Fruit fly (Drosophila melanogaster) whole organism, embryonic: ENCODE results near the gene Ugt316A1.
A peak's percentile ranks its signal among the peaks of the same experiment; 100 is the strongest.

Experiments used
- Awh ChIP-seq: fragments of 200-800 bp; sonication (Bioruptor generic); IDR thresholded peaks from 2 replicates; pipeline ENCODE4, ENCODE4 v1.3.6; 2022; ENCODE audit warnings: missing biosample characterization, missing genetic modification characterization
- B-H1 ChIP-seq: fragments of 200-800 bp; sonication (Bioruptor generic); IDR thresholded peaks from 3 replicates; pipeline ENCODE4 v1.3.6; 2022; ENCODE audit warnings: missing biosample characterization, missing genetic modification characterization
- BEAF-32 ChIP-seq: fragments of 200-800 bp; sonication (Bioruptor generic); optimal IDR thresholded peaks from 3 replicates; lab custom pipeline; 2017; ENCODE audit warnings: missing biosample characterization, missing genetic modification characterization, mild to moderate bottlenecking, moderate library complexity, missing genetic modification reagents
- CG10543 ChIP-seq: fragments of 200-800 bp; sonication (Bioruptor generic); optimal IDR thresholded peaks from 3 replicates; lab custom pipeline; 2017; ENCODE audit warnings: missing biosample characterization, mild to moderate bottlenecking, missing genetic modification characterization, moderate library complexity
- CG12104 ChIP-seq: fragments of 200-800 bp; sonication (Bioruptor generic); optimal IDR thresholded peaks from 3 replicates; lab custom pipeline; 2016; ENCODE audit warnings: missing biosample characterization, missing genetic modification characterization
- CG12744 ChIP-seq: fragments of 200-800 bp; sonication (Bioruptor generic); optimal IDR thresholded peaks from 2 replicates; lab custom pipeline; 2016; ENCODE audit warnings: missing biosample characterization, missing genetic modification characterization
- CG14050 ChIP-seq: fragments of 200-800 bp; sonication (Bioruptor generic); IDR thresholded peaks from 3 replicates; pipeline ENCODE4 v1.3.6; 2022; ENCODE audit warnings: missing biosample characterization, missing genetic modification characterization
- CG30403 ChIP-seq: fragments of 200-800 bp; sonication (Bioruptor generic); optimal IDR thresholded peaks from 3 replicates; lab custom pipeline; 2016; ENCODE audit warnings: missing biosample characterization, missing genetic modification characterization
- CG34376 ChIP-seq: fragments of 200-800 bp; sonication (Bioruptor generic); optimal IDR thresholded peaks from 2 replicates; lab custom pipeline; 2018; ENCODE audit warnings: missing biosample characterization, mild to moderate bottlenecking, missing genetic modification characterization
- CG3995 ChIP-seq: fragments of 200-800 bp; sonication (Bioruptor generic); optimal IDR thresholded peaks from 3 replicates; lab custom pipeline; 2016; ENCODE audit warnings: missing biosample characterization, missing genetic modification characterization
- CG4360 ChIP-seq: fragments of 200-800 bp; sonication (Bioruptor generic); IDR thresholded peaks from 2 replicates; pipeline ENCODE4 v1.3.6; 2022; ENCODE audit warnings: missing biosample characterization, missing genetic modification characterization
- CG4854 ChIP-seq: fragments of 200-800 bp; sonication (Bioruptor generic); optimal IDR thresholded peaks from 2 replicates; lab custom pipeline; 2016; ENCODE audit warnings: missing biosample characterization, missing genetic modification characterization, inconsistent platforms
- CG7372 ChIP-seq: fragments of 200-800 bp; sonication (Bioruptor generic); IDR thresholded peaks from 2 replicates; pipeline ENCODE4 v1.3.6; 2022; ENCODE audit warnings: missing biosample characterization, missing genetic modification characterization
- CG7839 ChIP-seq: fragments of 200-800 bp; sonication (Bioruptor generic); optimal IDR thresholded peaks from 3 replicates; lab custom pipeline; 2018; ENCODE audit warnings: missing biosample characterization, mild to moderate bottlenecking, missing genetic modification characterization, moderate library complexity
- CG7987 ChIP-seq: fragments of 200-800 bp; sonication (Bioruptor generic); optimal IDR thresholded peaks from 2 replicates; lab custom pipeline; 2018; ENCODE audit warnings: missing biosample characterization, mild to moderate bottlenecking, missing genetic modification characterization, moderate library complexity
- CG8359 ChIP-seq: fragments of 200-800 bp; sonication (Bioruptor generic); optimal IDR thresholded peaks from 2 replicates; lab custom pipeline; 2017; ENCODE audit warnings: missing biosample characterization, mild to moderate bottlenecking, missing genetic modification characterization, borderline replicate concordance
- CG8924 ChIP-seq: fragments of 200-800 bp; optimal IDR thresholded peaks from 3 replicates; lab custom pipeline; 2019; ENCODE audit warnings: missing biosample characterization, mild to moderate bottlenecking, missing genetic modification characterization, moderate library complexity
- Doc3 ChIP-seq: fragments of 200-800 bp; sonication (Bioruptor generic); IDR thresholded peaks from 3 replicates; pipeline ENCODE4 v1.3.6; 2022; ENCODE audit warnings: missing biosample characterization, missing genetic modification characterization; ENCODE audit not compliant: partially characterized antibody
- Dp ChIP-seq: fragments of 200-800 bp; sonication (Bioruptor generic); optimal IDR thresholded peaks from 2 replicates; lab custom pipeline; 2018; ENCODE audit warnings: missing biosample characterization, mild to moderate bottlenecking, missing genetic modification characterization, moderate library complexity
- GATAe ChIP-seq: fragments of 200-800 bp; sonication (Bioruptor generic); conservative IDR thresholded peaks from 2 replicates; pipeline ENCODE4 v1.3.6; 2022; ENCODE audit warnings: missing biosample characterization, missing genetic modification characterization
- Hr51 ChIP-seq, 2 experiments: fragments of 200-800 bp; sonication (Bioruptor generic); optimal IDR thresholded peaks; 2 replicates in 1 of 2; 3 replicates in 1 of 2; lab custom pipeline; 2016 to 2018; ENCODE audit warnings: missing biosample characterization in 2 of 2, missing genetic modification characterization in 2 of 2, mild to moderate bottlenecking in 1 of 2, moderate library complexity in 1 of 2
- Med ChIP-seq: fragments of 200-800 bp; sonication (Bioruptor generic); peaks from one replicate; lab custom pipeline; 2016; ENCODE audit warnings: missing biosample characterization, missing genetic modification characterization, mild to moderate bottlenecking, inconsistent platforms, moderate library complexity
- Nf-YA ChIP-seq: fragments of 200-800 bp; sonication (Bioruptor generic); IDR thresholded peaks from 2 replicates; pipeline ENCODE4 v1.3.6; 2022; ENCODE audit warnings: missing biosample characterization, missing genetic modification characterization
- Poxn ChIP-seq: fragments of 200-800 bp; sonication (Bioruptor generic); IDR thresholded peaks from 2 replicates; pipeline ENCODE4 v1.3.6; 2022; ENCODE audit warnings: missing biosample characterization, missing genetic modification characterization
- Six4 ChIP-seq: fragments of 200-800 bp; sonication (Bioruptor generic); optimal IDR thresholded peaks from 2 replicates; lab custom pipeline; 2016; ENCODE audit warnings: missing biosample characterization, missing genetic modification characterization
- Taf1 ChIP-seq: fragments of 200-800 bp; sonication (Bioruptor generic); IDR thresholded peaks from 2 replicates; pipeline ENCODE4 v1.3.6; 2022; ENCODE audit warnings: missing biosample characterization, missing genetic modification characterization
- abd-A ChIP-seq: fragments of 200-800 bp; sonication (Bioruptor generic); optimal IDR thresholded peaks from 3 replicates; lab custom pipeline; 2019; ENCODE audit warnings: missing biosample characterization, mild to moderate bottlenecking, missing genetic modification characterization, moderate library complexity
- bigmax ChIP-seq: fragments of 200-800 bp; sonication (Bioruptor generic); optimal IDR thresholded peaks from 2 replicates; lab custom pipeline; 2018; ENCODE audit warnings: missing biosample characterization, mild to moderate bottlenecking, missing genetic modification characterization
- bsh ChIP-seq, 2 experiments: fragments of 200-800 bp; sonication (Bioruptor generic); optimal IDR thresholded peaks; 2 replicates each; lab custom pipeline; 2017 to 2018; ENCODE audit warnings: mild to moderate bottlenecking in 2 of 2, missing biosample characterization in 2 of 2, missing genetic modification characterization in 2 of 2, moderate library complexity in 1 of 2
- cg ChIP-seq: fragments of 200-800 bp; sonication (Bioruptor generic); optimal IDR thresholded peaks from 3 replicates; lab custom pipeline; 2019; ENCODE audit warnings: missing biosample characterization, mild to moderate bottlenecking, missing genetic modification characterization, moderate library complexity
- crol ChIP-seq: fragments of 200-800 bp; sonication (Bioruptor generic); IDR thresholded peaks from 2 replicates; pipeline ENCODE4 v1.3.6; 2022; ENCODE audit warnings: missing biosample characterization, missing genetic modification characterization
- cwo ChIP-seq: fragments of 200-800 bp; sonication (Bioruptor generic); optimal IDR thresholded peaks from 3 replicates; lab custom pipeline; 2017; ENCODE audit warnings: missing biosample characterization, missing genetic modification characterization, mild to moderate bottlenecking, moderate library complexity, missing genetic modification reagents
- disco-r ChIP-seq: fragments of 200-800 bp; sonication (Bioruptor generic); optimal IDR thresholded peaks from 2 replicates; lab custom pipeline; 2016; ENCODE audit warnings: missing biosample characterization, missing genetic modification characterization
- dmrt99B ChIP-seq: fragments of 200-800 bp; sonication (Bioruptor generic); optimal IDR thresholded peaks from 2 replicates; lab custom pipeline; 2018; ENCODE audit warnings: missing biosample characterization, mild to moderate bottlenecking, missing genetic modification characterization, moderate library complexity
- gsb-n ChIP-seq: fragments of 200-800 bp; sonication (Bioruptor generic); optimal IDR thresholded peaks from 3 replicates; lab custom pipeline; 2018; ENCODE audit warnings: missing biosample characterization, mild to moderate bottlenecking, missing genetic modification characterization
- hbn ChIP-seq: fragments of 200-800 bp; sonication (Bioruptor generic); IDR thresholded peaks from 2 replicates; pipeline ENCODE4 v1.3.6; 2022; ENCODE audit warnings: missing biosample characterization, missing genetic modification characterization; ENCODE audit not compliant: partially characterized antibody
- jumu ChIP-seq: fragments of 200-800 bp; sonication (Bioruptor generic); optimal IDR thresholded peaks from 3 replicates; lab custom pipeline; 2016; ENCODE audit warnings: missing biosample characterization, missing genetic modification characterization
- ken ChIP-seq: fragments of 200-800 bp; sonication (Bioruptor generic); IDR thresholded peaks from 3 replicates; pipeline ENCODE4 v1.3.6; 2022; ENCODE audit warnings: missing biosample characterization, missing genetic modification characterization
- kni ChIP-seq: fragments of 200-800 bp; sonication (Bioruptor generic); optimal IDR thresholded peaks from 3 replicates; lab custom pipeline; 2017; ENCODE audit warnings: mild to moderate bottlenecking, missing biosample characterization, missing genetic modification reagents, missing genetic modification characterization
- mirr ChIP-seq: fragments of 200-800 bp; sonication (Bioruptor generic); optimal IDR thresholded peaks from 3 replicates; lab custom pipeline; 2018; ENCODE audit warnings: missing biosample characterization, mild to moderate bottlenecking, missing genetic modification characterization
- otp ChIP-seq: fragments of 200-800 bp; sonication (Bioruptor generic); IDR thresholded peaks from 3 replicates; pipeline ENCODE4, ENCODE4 v1.3.6; 2022; ENCODE audit warnings: missing biosample characterization, missing genetic modification characterization
- pzg ChIP-seq: fragments of 200-800 bp; sonication (Bioruptor generic); optimal IDR thresholded peaks from 3 replicates; lab custom pipeline; 2018; ENCODE audit warnings: missing biosample characterization, mild to moderate bottlenecking, missing genetic modification characterization, moderate library complexity
- rib ChIP-seq: fragments of 200-800 bp; sonication (Bioruptor generic); IDR thresholded peaks from 2 replicates; pipeline ENCODE4 v1.3.6; 2022; ENCODE audit warnings: missing biosample characterization, missing genetic modification characterization
- sr ChIP-seq: fragments of 200-800 bp; sonication (Bioruptor generic); IDR thresholded peaks from 3 replicates; pipeline ENCODE4 v1.3.6; 2022; ENCODE audit warnings: missing biosample characterization, missing genetic modification characterization
- sug ChIP-seq: fragments of 200-800 bp; optimal IDR thresholded peaks from 2 replicates; lab custom pipeline; 2019; ENCODE audit warnings: missing biosample characterization, mild to moderate bottlenecking, missing genetic modification characterization, moderate library complexity
- wor ChIP-seq: fragments of 200-800 bp; sonication (Bioruptor generic); IDR thresholded peaks from 2 replicates; pipeline ENCODE4 v1.3.6; 2022; ENCODE audit warnings: missing biosample characterization, missing genetic modification characterization
- zen ChIP-seq: fragments of 200-800 bp; sonication (Bioruptor generic); optimal IDR thresholded peaks from 3 replicates; lab custom pipeline; 2018; ENCODE audit warnings: missing biosample characterization, mild to moderate bottlenecking, missing genetic modification characterization, moderate library complexity
- zfh1 ChIP-seq: fragments of 200-800 bp; sonication (Bioruptor generic); IDR thresholded peaks from 3 replicates; pipeline ENCODE4 v1.3.6; 2022; ENCODE audit warnings: missing biosample characterization, missing genetic modification characterization

The Ugt316A1 gene

DNA sequence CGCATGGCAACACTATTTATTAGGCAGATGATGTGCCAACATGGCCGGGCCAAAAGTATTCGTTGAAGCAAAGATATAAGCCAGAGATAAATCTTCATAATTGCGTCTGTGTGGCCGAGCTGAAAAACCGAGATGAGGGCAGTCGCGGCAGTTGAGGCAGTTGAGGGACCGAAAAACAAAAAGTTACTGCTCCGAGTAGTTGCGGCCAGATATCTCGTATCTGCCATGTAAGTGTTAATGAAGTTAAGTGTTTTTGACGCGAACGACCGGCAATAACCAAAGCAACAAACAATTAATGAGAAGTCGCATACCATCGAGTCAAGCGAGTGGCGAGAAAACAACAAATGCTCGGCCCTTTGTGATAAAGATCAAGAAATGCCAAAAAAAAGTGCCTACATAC lies 47.8 kb downstream of the Ugt316A1 start (continued):
- TF ChIP-seq abd-A (tag; lab: Kevin White, UChicago) (no peak), GATAe (GFP tag; lab: Robert Waterston, UW) (no peak), CG12104 (no peak), disco-r (no peak), Dp (no peak), jumu (GFP tag; lab: Kevin White, UChicago) (no peak), B-H1 (no peak), zfh1 (GFP tag; lab: Robert Waterston, UW) (0 out of 3 replicates have a peak, but pooled peaks have one; percentile 22), hbn (GFP tag; lab: Robert Waterston, UW) (no peak), Six4 (GFP tag; lab: Kevin White, UChicago) (no peak), otp (GFP tag; lab: Robert Waterston, UW) (peak; percentile 51; the same call in 1 of the 3 replicates), sug (tag; lab: Kevin White, UChicago) (no peak), CG12744 (no peak), Doc3 (no peak), bsh (GFP tag; optimal IDR thresholded peaks at IDR 0.05; lab: Kevin White, UChicago) (no peak), Poxn (GFP tag; lab: Robert Waterston, UW) (no peak), Taf1 (no peak), Awh (GFP tag; lab: Robert Waterston, UW) (peak; percentile 75), mirr (GFP tag; lab: Kevin White, UChicago) (peak; percentile 70), BEAF-32 (GFP tag; lab: Kevin White, UChicago) (no peak), CG4854 (no peak), CG7987 (no peak), CG8924 (tag; lab: Kevin White, UChicago) (no peak), CG10543 (GFP tag; lab: Kevin White, UChicago) (peak; percentile 10), sr (GFP tag; lab: Robert Waterston, UW) (no peak), rib (GFP tag; lab: Robert Waterston, UW) (0 out of 2 replicates have a peak, but pooled peaks have one; percentile 15), zen (tag; lab: Kevin White, UChicago) (no peak), wor (no peak), bigmax (no peak), pzg (GFP tag; lab: Kevin White, UChicago) (no peak), cg (GFP tag; lab: Kevin White, UChicago) (no peak), dmrt99B (no peak), ken (GFP tag; lab: Robert Waterston, UW) (no peak), CG8359 (GFP tag; lab: Kevin White, UChicago) (no peak), CG3995 (GFP tag; lab: Kevin White, UChicago) (no peak), kni (GFP tag; lab: Kevin White, UChicago) (no peak), CG7839 (no peak), crol (GFP tag; lab: Robert Waterston, UW) (peak; percentile 43; the same call in 1 of the 2 replicates), CG7372 (no peak), Nf-YA (GFP tag; lab: Robert Waterston, UW) (no peak), cwo (GFP tag; lab: Kevin White, UChicago) (no peak), gsb-n (tag; lab: Kevin White, UChicago) (no peak), Hr51 (GFP tag; optimal IDR thresholded peaks at IDR 0.05; lab: Kevin White, UChicago) (no peak), Med (peak; percentile 8), CG14050 (GFP tag; lab: Robert Waterston, UW) (no peak), CG30403 (GFP tag; lab: Kevin White, UChicago) (no peak), CG34376 (GFP tag; lab: Kevin White, UChicago) (no peak), CG4360 (no peak)
